Fruit fly (Drosophila melanogaster): ENCODE data around the gene Mettl3.
A peak's percentile ranks its signal among the peaks of the same experiment; 100 is the strongest.

Mettl3 gene

dm6 chr3R:24031019-24031824, 735 bp upstream of the Mettl3 start (continued):
- TF ChIP-seq Hr83 (GFP tag; optimal IDR thresholded peaks at IDR 0.05; ENCODE audit: poor library complexity, severe bottlenecking) = peak; percentile 65
- TF ChIP-seq woc (GFP tag; optimal IDR thresholded peaks at IDR 0.05) = peak; percentile 6
- no peak for TF ChIP-seq Rel (GFP tag; optimal IDR thresholded peaks at IDR 0.05)
- TF ChIP-seq Rel (tag; optimal IDR thresholded peaks at IDR 0.05) = peak; percentile 89
- TF ChIP-seq brk (GFP tag; optimal IDR thresholded peaks at IDR 0.05) = no peak
- no peak for TF ChIP-seq dsf (GFP tag; optimal IDR thresholded peaks at IDR 0.05; ENCODE audit: borderline replicate concordance)
- no peak for TF ChIP-seq jim (GFP tag; optimal IDR thresholded peaks at IDR 0.05)
- no peak for TF ChIP-seq Dfd (GFP tag; optimal IDR thresholded peaks at IDR 0.05)
- TF ChIP-seq fru (GFP tag; optimal IDR thresholded peaks at IDR 0.05) = peak; percentile 29

DNA sequence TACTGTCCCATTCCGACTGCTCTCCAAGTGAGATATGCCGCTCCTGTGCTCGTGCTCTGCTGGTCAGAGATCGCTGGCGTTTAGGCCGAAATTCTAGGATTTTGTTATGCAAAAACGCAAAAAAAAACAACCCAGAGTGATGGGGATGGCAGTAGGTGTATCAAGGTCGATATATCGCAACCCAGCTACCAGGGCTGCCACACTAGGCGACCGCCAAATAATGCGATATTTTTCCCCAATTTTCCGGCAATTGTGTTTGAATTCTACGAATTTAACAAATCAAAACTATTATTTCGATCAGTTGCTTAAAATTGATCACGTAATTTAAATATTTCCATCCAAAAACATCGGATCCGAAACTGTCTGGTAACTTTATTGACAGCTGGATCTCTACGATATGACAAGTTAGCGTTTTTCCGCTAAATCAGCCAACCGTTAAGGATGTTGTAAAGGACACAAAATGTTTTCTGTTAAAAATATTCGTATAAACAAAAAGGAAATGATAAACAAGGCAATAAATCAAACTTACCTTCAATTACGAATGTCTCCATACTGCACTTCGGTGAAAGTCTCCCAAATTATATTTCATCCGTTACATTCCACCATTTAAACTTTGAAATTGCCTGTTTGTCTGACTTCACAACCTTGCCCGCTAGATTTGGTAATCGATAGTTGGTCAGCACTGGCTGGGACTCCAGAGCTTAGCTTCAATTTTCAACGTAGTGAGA, 5.7 kb downstream of the Mettl3 start, which contains the start of gene spas:
spas (plus strand) TSS at position 678 of the 728 bp plus-strand sequence.
- TF ChIP-seq Vsx2 (GFP tag; optimal IDR thresholded peaks at IDR 0.05; ENCODE audit: partially characterized antibody) (no peak), Dif (GFP tag; optimal IDR thresholded peaks at IDR 0.05; ENCODE audit: partially characterized antibody) (no peak), pan (optimal IDR thresholded peaks at IDR 0.05) (no peak), OdsH (GFP tag; optimal IDR thresholded peaks at IDR 0.05) (peak; percentile 27), sage (GFP tag; optimal IDR thresholded peaks at IDR 0.05) (no peak), Hr83 (GFP tag; optimal IDR thresholded peaks at IDR 0.05; ENCODE audit: poor library complexity, severe bottlenecking) (peak; percentile 45), N (GFP tag; optimal IDR thresholded peaks at IDR 0.05) (no peak), dsf (GFP tag; optimal IDR thresholded peaks at IDR 0.05; ENCODE audit: borderline replicate concordance) (peak; percentile 62), psq (GFP tag; optimal IDR thresholded peaks at IDR 0.05) (peak; percentile 72), woc (GFP tag; optimal IDR thresholded peaks at IDR 0.05) (peak; percentile 89), lola (GFP tag; optimal IDR thresholded peaks at IDR 0.05) (no peak), brk (GFP tag; optimal IDR thresholded peaks at IDR 0.05) (no peak), Hnf4 (GFP tag; optimal IDR thresholded peaks at IDR 0.05) (peak; percentile 63), tai (GFP tag; optimal IDR thresholded peaks at IDR 0.05) (no peak), fru (GFP tag; optimal IDR thresholded peaks at IDR 0.05) (peak; percentile 69), Dfd (GFP tag; optimal IDR thresholded peaks at IDR 0.05) (no peak), Sp1 (GFP tag; optimal IDR thresholded peaks at IDR 0.05) (peak; percentile 60), dl (GFP tag; optimal IDR thresholded peaks at IDR 0.05; ENCODE audit: insufficient read depth in 1 of 2, partially characterized antibody in 2 of 2) (no peak), Abd-B (GFP tag; optimal IDR thresholded peaks at IDR 0.05) (no peak), CG32264 (GFP tag; optimal IDR thresholded peaks at IDR 0.05) (no peak), CrebA (GFP tag; optimal IDR thresholded peaks at IDR 0.05; ENCODE audit: borderline replicate concordance) (no peak), Rel (GFP tag; optimal IDR thresholded peaks at IDR 0.05) (no peak), Rel (tag; optimal IDR thresholded peaks at IDR 0.05) (peak; percentile 19), CG9705 (GFP tag; optimal IDR thresholded peaks at IDR 0.05) (peak; percentile 48), HLH106 (tag; optimal IDR thresholded peaks at IDR 0.05) (peak; percentile 70), Hr78 (GFP tag; optimal IDR thresholded peaks at IDR 0.05) (no peak), usp (GFP tag; optimal IDR thresholded peaks at IDR 0.05) (no peak), GATAd (GFP tag; optimal IDR thresholded peaks at IDR 0.05) (peak; percentile 51), Myc (optimal IDR thresholded peaks at IDR 0.05) (peak; percentile 91), dmrt93B (GFP tag; optimal IDR thresholded peaks at IDR 0.05) (peak; percentile 49), foxo (GFP tag; optimal IDR thresholded peaks at IDR 0.05) (peak in 1 of 2 experiments; percentile 74), br (GFP tag; optimal IDR thresholded peaks at IDR 0.05) (peak; percentile 78), sv (GFP tag; optimal IDR thresholded peaks at IDR 0.05) (peak; percentile 36), Jra (GFP tag; optimal IDR thresholded peaks at IDR 0.05) (peak; percentile 65), rgr (GFP tag; optimal IDR thresholded peaks at IDR 0.05) (peak; percentile 65), Mio (GFP tag; optimal IDR thresholded peaks at IDR 0.05) (no peak), ey (GFP tag; optimal IDR thresholded peaks at IDR 0.05) (peak; percentile 64), h (GFP tag; optimal IDR thresholded peaks at IDR 0.05) (peak; percentile 69), jim (GFP tag; optimal IDR thresholded peaks at IDR 0.05) (no peak)
